Worm (Caenorhabditis elegans): ENCODE measurements around the gene W03F9.1.

ce11 chrV:138592-138991, 12.1 kb upstream of the W03F9.1 start, which contains the start of gene W03F9.9:
- TF ChIP-seq blmp-1 (tag; optimal IDR thresholded peaks at IDR 0.05): no peak
- TF ChIP-seq unc-39 (tag; optimal IDR thresholded peaks at IDR 0.05): no peak
- TF ChIP-seq nhr-28 (tag; optimal IDR thresholded peaks at IDR 0.05): no peak
- TF ChIP-seq elt-3 (tag; optimal IDR thresholded peaks at IDR 0.05): no peak
- TF ChIP-seq nhr-12 (tag; optimal IDR thresholded peaks at IDR 0.05): no peak
- no peak for TF ChIP-seq unc-62 (GFP tag; optimal IDR thresholded peaks at IDR 0.05)
- no peak for TF ChIP-seq nhr-76 (tag; optimal IDR thresholded peaks at IDR 0.05)
- TF ChIP-seq zip-8 (tag; optimal IDR thresholded peaks at IDR 0.05): no peak
- no peak for TF ChIP-seq lin-13 (tag; optimal IDR thresholded peaks at IDR 0.05)
- TF ChIP-seq ztf-11 (tag; optimal IDR thresholded peaks at IDR 0.05): no peak

All from whole organism, mixed stage, embryonic.